Fruit fly (Drosophila melanogaster) whole organism, pupa: ENCODE data around the gene CG17746.

Experiments
- CG10348 ChIP-seq: fragments of 200-800 bp; sonication (Bioruptor generic); IDR thresholded peaks from 2 replicates; pipeline ENCODE4 v1.3.6; 2022; ENCODE audit warnings: missing biosample characterization, missing genetic modification characterization
- CG12605 ChIP-seq: fragments of 200-800 bp; sonication (Bioruptor generic); IDR thresholded peaks from 2 replicates; pipeline ENCODE4 v1.3.6; 2022; ENCODE audit warnings: missing biosample characterization, missing genetic modification characterization
- CG13204 ChIP-seq: fragments of 200-800 bp; sonication (Bioruptor generic); optimal IDR thresholded peaks from 2 replicates; lab custom pipeline; 2018; ENCODE audit warnings: missing biosample characterization, mild to moderate bottlenecking, missing genetic modification characterization, moderate library complexity
- CG14655 ChIP-seq: fragments of 200-800 bp; sonication (Bioruptor generic); optimal IDR thresholded peaks from 3 replicates; lab custom pipeline; 2017; ENCODE audit warnings: mild to moderate bottlenecking, missing biosample characterization, missing genetic modification reagents, missing genetic modification characterization
- CG15710 ChIP-seq: fragments of 200-800 bp; sonication (Bioruptor generic); optimal IDR thresholded peaks from 2 replicates; lab custom pipeline; 2018; ENCODE audit warnings: missing biosample characterization, mild to moderate bottlenecking, missing genetic modification characterization, moderate library complexity
- CG17806 ChIP-seq: fragments of 200-800 bp; sonication (Bioruptor generic); optimal IDR thresholded peaks from 2 replicates; lab custom pipeline; 2018; ENCODE audit warnings: missing biosample characterization, mild to moderate bottlenecking, missing genetic modification characterization, moderate library complexity
- CG32121 ChIP-seq: fragments of 200-800 bp; sonication (Bioruptor generic); IDR thresholded peaks from 2 replicates; pipeline ENCODE4 v1.3.6; 2022; ENCODE audit warnings: missing biosample characterization, missing genetic modification characterization
- CG34367 ChIP-seq: fragments of 200-800 bp; sonication (Bioruptor generic); optimal IDR thresholded peaks from 2 replicates; lab custom pipeline; 2018; ENCODE audit warnings: missing biosample characterization, mild to moderate bottlenecking, missing genetic modification characterization
- CG4496 ChIP-seq: fragments of 200-800 bp; sonication (Bioruptor generic); IDR thresholded peaks from 3 replicates; pipeline ENCODE4 v1.3.6; 2022; ENCODE audit warnings: missing biosample characterization, missing genetic modification characterization
- CG8159 ChIP-seq: fragments of 200-800 bp; sonication (Bioruptor generic); optimal IDR thresholded peaks from 3 replicates; lab custom pipeline; 2018; ENCODE audit warnings: missing biosample characterization, mild to moderate bottlenecking, missing genetic modification characterization, moderate library complexity
- CG8301 ChIP-seq: fragments of 200-800 bp; sonication (Bioruptor generic); optimal IDR thresholded peaks from 2 replicates; lab custom pipeline; 2018; ENCODE audit warnings: missing biosample characterization, mild to moderate bottlenecking, missing genetic modification characterization
- CG9948 ChIP-seq: fragments of 200-800 bp; sonication (Bioruptor generic); optimal IDR thresholded peaks from 2 replicates; lab custom pipeline; 2018; ENCODE audit warnings: missing biosample characterization, mild to moderate bottlenecking, missing genetic modification characterization, moderate library complexity
- D1 ChIP-seq: fragments of 200-800 bp; sonication (Bioruptor generic); optimal IDR thresholded peaks from 2 replicates; lab custom pipeline; 2018; ENCODE audit warnings: missing biosample characterization, mild to moderate bottlenecking, missing genetic modification characterization, moderate library complexity
- EcR ChIP-seq: fragments of 200-800 bp; sonication (Bioruptor generic); optimal IDR thresholded peaks from 3 replicates; lab custom pipeline; 2019; ENCODE audit warnings: missing biosample characterization, missing genetic modification characterization, mild to moderate bottlenecking, moderate library complexity, missing genetic modification reagents
- Ets98B ChIP-seq: fragments of 200-800 bp; sonication (Bioruptor generic); IDR thresholded peaks from 2 replicates; pipeline ENCODE4 v1.3.6; 2022; ENCODE audit warnings: missing biosample characterization, missing genetic modification characterization
- Pif1A ChIP-seq: fragments of 200-800 bp; sonication (Bioruptor generic); optimal IDR thresholded peaks from 3 replicates; lab custom pipeline; 2016; ENCODE audit warnings: missing biosample characterization, missing genetic modification characterization
- Pif1B ChIP-seq: fragments of 200-800 bp; sonication (Bioruptor generic); optimal IDR thresholded peaks from 3 replicates; lab custom pipeline; 2016; ENCODE audit warnings: missing biosample characterization, missing genetic modification characterization
- Snoo ChIP-seq: fragments of 200-800 bp; sonication (Bioruptor generic); optimal IDR thresholded peaks from 3 replicates; lab custom pipeline; 2017; ENCODE audit warnings: missing biosample characterization, mild to moderate bottlenecking, missing genetic modification characterization, inconsistent platforms
- fd96Ca ChIP-seq: fragments of 200-800 bp; sonication (Bioruptor generic); IDR thresholded peaks from 3 replicates; pipeline ENCODE4 v1.3.6; 2022; ENCODE audit warnings: missing biosample characterization, missing genetic modification characterization
- gl ChIP-seq: fragments of 200-800 bp; sonication (Bioruptor generic); optimal IDR thresholded peaks from 2 replicates; lab custom pipeline; 2018; ENCODE audit warnings: missing biosample characterization, mild to moderate bottlenecking, missing genetic modification characterization
- rn ChIP-seq: fragments of 200-800 bp; sonication (Bioruptor generic); IDR thresholded peaks from 2 replicates; pipeline ENCODE4 v1.3.6; 2022; ENCODE audit warnings: missing biosample characterization, missing genetic modification characterization

The CG17746 gene

DNA sequence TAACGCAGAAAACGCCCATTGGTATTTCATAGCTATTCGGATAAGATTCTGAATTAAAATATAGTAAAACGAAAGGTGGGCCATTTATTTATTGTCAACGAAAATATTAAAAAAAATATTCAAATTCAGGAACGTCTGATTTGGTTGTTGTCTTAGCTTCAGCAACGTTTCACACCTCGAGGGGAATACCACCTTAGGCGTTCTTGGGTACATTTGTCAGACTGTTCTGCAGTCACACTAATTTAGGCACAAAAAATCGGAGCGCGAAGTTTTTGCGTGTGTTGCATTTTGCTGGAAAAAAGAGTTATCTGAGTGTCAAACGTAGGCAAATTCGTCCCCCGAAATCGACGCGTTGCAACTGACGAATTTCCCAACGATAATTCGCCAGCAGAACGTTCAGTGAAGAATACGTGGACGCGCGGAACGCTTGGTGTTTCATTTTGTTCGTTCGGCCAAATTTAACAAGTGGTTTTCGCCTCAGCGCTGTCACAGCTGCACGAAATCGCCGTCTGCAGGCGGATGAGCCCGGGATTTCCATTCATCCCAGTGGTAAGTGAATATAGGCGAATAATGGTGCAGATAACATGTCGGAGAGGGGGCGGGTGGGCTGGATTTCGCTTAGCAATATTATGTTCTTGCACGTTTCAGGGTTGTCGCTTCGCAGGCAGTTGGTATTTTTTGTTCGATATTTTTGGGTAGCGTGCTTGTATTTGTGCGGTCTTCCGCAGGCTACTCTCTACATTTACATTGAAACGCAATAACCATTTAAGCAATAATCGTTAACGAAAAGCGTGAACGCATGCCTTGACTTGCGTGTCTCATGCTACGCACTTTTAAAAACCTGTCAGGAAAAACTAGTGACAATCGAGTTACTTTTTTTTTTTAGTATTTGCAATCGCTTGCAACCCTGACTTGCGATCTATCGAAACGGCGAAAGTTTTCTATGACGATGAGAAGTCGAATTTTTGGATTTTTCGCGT lies 14.3 kb downstream of the CG17746 start, which contains the start of gene Larp4B:
Gene Larp4B, plus strand, starts transcription at position 99 of the 980 bp plus-strand sequence.
- no peak for TF ChIP-seq CG14655 (GFP tag; lab: Kevin White, UChicago)
- no peak for TF ChIP-seq CG8159 (tag; lab: Kevin White, UChicago)
- no peak for TF ChIP-seq Pif1A (GFP tag; lab: Kevin White, UChicago)
- no peak for TF ChIP-seq CG9948 (tag; lab: Kevin White, UChicago)
- TF ChIP-seq Snoo, result no peak
- no peak for TF ChIP-seq Pif1B (GFP tag; lab: Kevin White, UChicago)
- TF ChIP-seq CG4496 (GFP tag; lab: Robert Waterston, UW), result no peak
- TF ChIP-seq CG8301 (tag; lab: Kevin White, UChicago), result no peak
- no peak; the same call in 2 of the 3 replicates for TF ChIP-seq fd96Ca (GFP tag; lab: Robert Waterston, UW)

DNA sequence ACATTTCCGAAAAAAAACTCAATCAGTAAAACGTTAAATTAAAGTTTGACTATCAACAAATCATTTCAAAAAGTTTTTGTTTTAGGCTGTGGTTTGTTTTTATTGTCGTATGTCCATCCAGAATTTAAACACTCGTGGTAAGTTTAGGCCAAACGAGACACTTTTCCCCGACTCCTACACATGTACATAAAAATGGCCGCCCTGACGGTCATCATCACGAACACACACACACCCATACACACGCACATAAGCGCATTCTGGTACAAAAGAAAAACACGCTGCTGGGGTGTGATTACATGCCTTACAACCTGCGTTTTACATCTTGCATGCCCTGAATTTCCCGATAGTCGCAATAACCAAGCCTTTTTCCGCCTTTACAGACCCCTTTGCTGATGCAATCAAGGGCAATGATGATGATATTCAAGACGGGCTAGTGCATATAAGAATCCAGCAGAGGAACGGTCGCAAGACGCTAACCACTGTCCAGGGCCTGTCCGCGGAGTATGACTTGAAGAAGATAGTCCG lies 15.9 kb downstream of the CG17746 start:
- no peak for TF ChIP-seq CG8301 (tag; lab: Kevin White, UChicago)
- TF ChIP-seq EcR (GFP tag; lab: Kevin White, UChicago), result peak; percentile 39

DNA sequence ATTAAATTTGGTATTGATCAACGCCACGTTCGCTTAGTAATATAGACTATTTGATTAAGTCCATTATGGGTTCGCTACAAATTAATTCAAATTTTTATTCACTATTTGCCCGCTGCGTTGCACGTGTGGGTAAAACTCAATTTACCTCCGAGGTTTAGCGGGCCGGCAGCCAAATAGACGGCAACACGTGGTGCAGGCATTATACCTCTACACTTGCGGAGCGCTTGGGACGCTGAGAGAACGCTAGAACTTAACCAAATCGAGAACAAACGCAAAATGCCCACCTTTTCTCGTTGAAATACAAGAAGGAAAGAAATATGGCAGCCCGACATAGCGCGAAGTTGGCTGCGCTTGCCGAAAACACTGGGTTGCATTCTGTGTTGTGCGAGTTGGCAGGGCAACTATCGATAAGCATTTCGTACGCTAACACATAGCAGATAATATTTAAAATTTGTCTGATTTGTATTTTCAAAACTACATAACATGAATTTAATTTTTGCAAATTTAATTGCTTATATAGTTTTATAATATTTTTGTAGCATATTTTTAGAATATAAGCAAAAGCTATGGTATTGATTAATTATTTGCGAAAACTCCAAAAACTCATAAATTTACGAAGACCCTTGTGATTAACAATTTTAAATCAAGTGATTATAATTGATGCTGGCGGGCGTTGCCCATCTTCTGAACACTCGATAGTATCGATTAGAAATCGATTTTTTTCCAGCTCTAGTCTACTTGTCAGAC lies 16.6 kb downstream of the CG17746 start, which contains the start of the genes RpL28 and eIF1:
Gene RpL28, minus strand, starts transcription at position 318 of the 747 bp plus-strand sequence.
Gene eIF1, plus strand, starts transcription at position 699 of the 747 bp plus-strand sequence.
- TF ChIP-seq CG8159 (tag; lab: Kevin White, UChicago) (peak; percentile 67), Pif1A (GFP tag; lab: Kevin White, UChicago) (no peak), Snoo (peak; percentile 93), gl (tag; lab: Kevin White, UChicago) (peak; percentile 33), rn (GFP tag; lab: Robert Waterston, UW) (peak; percentile 32; the same call in 1 of the 2 replicates), Pif1B (GFP tag; lab: Kevin White, UChicago) (no peak), D1 (tag; lab: Kevin White, UChicago) (no peak), CG14655 (GFP tag; lab: Kevin White, UChicago) (no peak), EcR (GFP tag; lab: Kevin White, UChicago) (no peak), CG13204 (GFP tag; lab: Kevin White, UChicago) (no peak), CG4496 (GFP tag; lab: Robert Waterston, UW) (peak; percentile 92), CG34367 (tag; lab: Kevin White, UChicago) (peak; percentile 80), CG9948 (tag; lab: Kevin White, UChicago) (peak; percentile 44), CG12605 (GFP tag; lab: Robert Waterston, UW) (peak; percentile 53; the same call in 1 of the 2 replicates), CG32121 (GFP tag; lab: Robert Waterston, UW) (no peak), CG17806 (tag; lab: Kevin White, UChicago) (peak; percentile 35), CG15710 (tag; lab: Kevin White, UChicago) (peak; percentile 74), Ets98B (GFP tag; lab: Robert Waterston, UW) (peak; percentile 71), CG10348 (GFP tag; lab: Robert Waterston, UW) (no peak), fd96Ca (GFP tag; lab: Robert Waterston, UW) (peak; percentile 39; the same call in 1 of the 3 replicates), CG8301 (tag; lab: Kevin White, UChicago) (no peak)

DNA sequence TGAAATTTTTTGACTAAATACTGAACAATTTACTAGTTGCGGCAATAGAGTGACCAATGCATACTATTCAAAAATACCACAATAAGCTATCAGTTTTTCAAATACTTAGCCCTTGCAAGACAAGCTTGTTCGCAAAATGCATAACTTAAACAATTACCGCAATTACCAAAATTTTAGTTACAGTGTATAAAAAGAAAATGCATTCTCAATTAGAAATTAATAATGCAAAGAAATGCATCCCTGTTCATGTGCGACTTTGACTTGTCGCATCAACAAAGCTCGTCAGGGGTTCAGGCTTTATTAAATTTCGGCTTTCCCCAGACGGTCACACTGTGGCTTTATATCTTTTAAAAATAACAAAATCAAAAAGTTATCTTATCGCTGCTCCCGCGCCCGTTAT lies 20.5 kb downstream of the CG17746 start, which contains the start of the genes hob and nSMase:
Gene hob, minus strand, starts transcription at position 62 of the 400 bp plus-strand sequence.
Gene nSMase, plus strand, starts transcription at position 298 of the 400 bp plus-strand sequence.
- TF ChIP-seq fd96Ca (GFP tag; lab: Robert Waterston, UW) (no peak), rn (GFP tag; lab: Robert Waterston, UW) (no peak), gl (tag; lab: Kevin White, UChicago) (no peak), CG12605 (GFP tag; lab: Robert Waterston, UW) (no peak), CG8301 (tag; lab: Kevin White, UChicago) (no peak)

DNA sequence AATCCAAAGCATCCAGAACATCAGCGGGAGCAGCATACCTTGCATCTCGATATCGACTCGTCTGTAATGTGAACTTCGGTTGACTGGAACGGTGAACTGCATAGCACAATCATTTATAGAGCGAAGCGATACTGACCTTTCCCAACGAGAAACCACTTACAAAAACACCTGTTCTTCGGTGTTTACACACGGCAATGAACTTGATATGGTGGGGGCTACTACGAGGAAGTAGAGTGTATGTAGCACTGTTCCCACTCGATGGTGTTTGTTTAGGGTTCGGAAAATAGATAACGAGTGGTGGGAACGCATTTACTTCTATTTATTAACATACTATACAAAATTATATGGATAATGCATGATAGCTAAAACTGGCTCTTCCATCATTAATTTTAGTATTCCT lies 30.5 kb downstream of the CG17746 start, which contains the start of the genes CG32269 and CG32270:
Gene CG32269, minus strand, starts transcription at position 91 of the 400 bp plus-strand sequence.
Gene CG32270, minus strand, starts transcription at position 91 of the 400 bp plus-strand sequence.
- TF ChIP-seq Pif1B (GFP tag; lab: Kevin White, UChicago) (no peak), EcR (GFP tag; lab: Kevin White, UChicago) (no peak), Snoo (no peak), CG8301 (tag; lab: Kevin White, UChicago) (no peak), Ets98B (GFP tag; lab: Robert Waterston, UW) (no peak), D1 (tag; lab: Kevin White, UChicago) (no peak), CG15710 (tag; lab: Kevin White, UChicago) (no peak), fd96Ca (GFP tag; lab: Robert Waterston, UW) (no peak), CG8159 (tag; lab: Kevin White, UChicago) (no peak), CG10348 (GFP tag; lab: Robert Waterston, UW) (no peak), CG13204 (GFP tag; lab: Kevin White, UChicago) (no peak), CG34367 (tag; lab: Kevin White, UChicago) (no peak), CG17806 (tag; lab: Kevin White, UChicago) (no peak), CG12605 (GFP tag; lab: Robert Waterston, UW) (no peak)
